Fruit fly (Drosophila melanogaster) whole organism, adult: Measurements from ENCODE around the gene CG42810.
"Not testable (repeated sequence)": the region's sequence is repeated elsewhere in the genome, so short reads cannot be mapped to it uniquely, and the experiment has no call there.

Experiments
- CG11617 ChIP-seq: fragments of 200-800 bp; sonication (Bioruptor generic); optimal IDR thresholded peaks from 2 replicates; lab custom pipeline; 2017; ENCODE audit warnings: mild to moderate bottlenecking, missing biosample characterization, missing genetic modification reagents, missing genetic modification characterization
- CG12768 ChIP-seq: fragments of 200-800 bp; sonication (Bioruptor generic); optimal IDR thresholded peaks from 2 replicates; lab custom pipeline; 2017; ENCODE audit warnings: missing biosample characterization, missing genetic modification characterization, mild to moderate bottlenecking, moderate library complexity, missing genetic modification reagents
- CG14711 ChIP-seq: fragments of 200-800 bp; sonication (Bioruptor generic); optimal IDR thresholded peaks from 2 replicates; lab custom pipeline; 2018; ENCODE audit warnings: missing biosample characterization, mild to moderate bottlenecking, missing genetic modification characterization, moderate library complexity
- CG1620 ChIP-seq: fragments of 200-800 bp; sonication (Bioruptor generic); optimal IDR thresholded peaks from 2 replicates; lab custom pipeline; 2016; ENCODE audit warnings: missing biosample characterization, missing genetic modification characterization
- CG33017 ChIP-seq: fragments of 200-800 bp; sonication (Bioruptor generic); optimal IDR thresholded peaks from 2 replicates; lab custom pipeline; 2018; ENCODE audit warnings: missing biosample characterization, mild to moderate bottlenecking, missing genetic modification characterization, moderate library complexity
- CG5204 ChIP-seq: fragments of 200-800 bp; sonication (Bioruptor generic); optimal IDR thresholded peaks from 2 replicates; lab custom pipeline; 2016; ENCODE audit warnings: missing biosample characterization, missing genetic modification characterization
- CG7045 ChIP-seq: fragments of 200-800 bp; sonication (Bioruptor generic); optimal IDR thresholded peaks from 2 replicates; lab custom pipeline; 2017; ENCODE audit warnings: missing biosample characterization, mild to moderate bottlenecking, missing genetic modification characterization
- CG7101 ChIP-seq: fragments of 200-800 bp; sonication (Bioruptor generic); optimal IDR thresholded peaks from 2 replicates; lab custom pipeline; 2018; ENCODE audit warnings: missing biosample characterization, mild to moderate bottlenecking, missing genetic modification characterization, moderate library complexity
- Clk ChIP-seq: fragments of 200-800 bp; sonication (Bioruptor generic); optimal IDR thresholded peaks from 2 replicates; lab custom pipeline; 2017; ENCODE audit warnings: missing biosample characterization, missing genetic modification characterization
- Crg-1 ChIP-seq: fragments of 200-800 bp; sonication (Bioruptor generic); optimal IDR thresholded peaks from 2 replicates; lab custom pipeline; 2016; ENCODE audit warnings: missing biosample characterization, missing genetic modification characterization
- Hr96 ChIP-seq: fragments of 200-800 bp; sonication (Bioruptor generic); optimal IDR thresholded peaks from 2 replicates; lab custom pipeline; 2016; ENCODE audit warnings: missing biosample characterization, missing genetic modification characterization
- Mnt ChIP-seq: fragments of 200-800 bp; sonication (Bioruptor generic); optimal IDR thresholded peaks from 2 replicates; lab custom pipeline; 2016; ENCODE audit warnings: missing biosample characterization, mild to moderate bottlenecking, missing genetic modification characterization
- bab1 ChIP-seq: fragments of 200-800 bp; sonication (Bioruptor generic); optimal IDR thresholded peaks from 3 replicates; lab custom pipeline; 2019; ENCODE audit warnings: missing biosample characterization, mild to moderate bottlenecking, missing genetic modification characterization, moderate library complexity
- cic ChIP-seq: fragments of 200-800 bp; sonication (Bioruptor generic); optimal IDR thresholded peaks from 2 replicates; lab custom pipeline; 2017; ENCODE audit warnings: missing biosample characterization, mild to moderate bottlenecking, missing genetic modification characterization, moderate library complexity
- cnc ChIP-seq, 2 experiments: fragments of >200 bp; optimal IDR thresholded peaks; 2 replicates each; lab custom pipeline; 2017
- kay ChIP-seq: fragments of 200-800 bp; sonication (Bioruptor generic); peaks from one replicate; lab custom pipeline; 2016; ENCODE audit warnings: missing biosample characterization, missing genetic modification characterization, borderline replicate concordance
- ovo ChIP-seq: fragments of 200-800 bp; sonication (Bioruptor generic); optimal IDR thresholded peaks from 2 replicates; lab custom pipeline; 2016; ENCODE audit warnings: missing biosample characterization, missing genetic modification characterization
- pad ChIP-seq: fragments of 200-800 bp; sonication (Bioruptor generic); optimal IDR thresholded peaks from 3 replicates; lab custom pipeline; 2017; ENCODE audit warnings: missing biosample characterization, missing genetic modification characterization, mild to moderate bottlenecking, moderate library complexity, missing genetic modification reagents
- tj ChIP-seq: fragments of 200-800 bp; sonication (Bioruptor generic); optimal IDR thresholded peaks from 3 replicates; lab custom pipeline; 2017; ENCODE audit warnings: missing biosample characterization, mild to moderate bottlenecking, missing genetic modification characterization, moderate library complexity
- toe ChIP-seq: fragments of 200-800 bp; sonication (Bioruptor generic); optimal IDR thresholded peaks from 2 replicates; lab custom pipeline; 2016; ENCODE audit warnings: missing biosample characterization, missing genetic modification characterization

The CG42810 gene

DNA sequence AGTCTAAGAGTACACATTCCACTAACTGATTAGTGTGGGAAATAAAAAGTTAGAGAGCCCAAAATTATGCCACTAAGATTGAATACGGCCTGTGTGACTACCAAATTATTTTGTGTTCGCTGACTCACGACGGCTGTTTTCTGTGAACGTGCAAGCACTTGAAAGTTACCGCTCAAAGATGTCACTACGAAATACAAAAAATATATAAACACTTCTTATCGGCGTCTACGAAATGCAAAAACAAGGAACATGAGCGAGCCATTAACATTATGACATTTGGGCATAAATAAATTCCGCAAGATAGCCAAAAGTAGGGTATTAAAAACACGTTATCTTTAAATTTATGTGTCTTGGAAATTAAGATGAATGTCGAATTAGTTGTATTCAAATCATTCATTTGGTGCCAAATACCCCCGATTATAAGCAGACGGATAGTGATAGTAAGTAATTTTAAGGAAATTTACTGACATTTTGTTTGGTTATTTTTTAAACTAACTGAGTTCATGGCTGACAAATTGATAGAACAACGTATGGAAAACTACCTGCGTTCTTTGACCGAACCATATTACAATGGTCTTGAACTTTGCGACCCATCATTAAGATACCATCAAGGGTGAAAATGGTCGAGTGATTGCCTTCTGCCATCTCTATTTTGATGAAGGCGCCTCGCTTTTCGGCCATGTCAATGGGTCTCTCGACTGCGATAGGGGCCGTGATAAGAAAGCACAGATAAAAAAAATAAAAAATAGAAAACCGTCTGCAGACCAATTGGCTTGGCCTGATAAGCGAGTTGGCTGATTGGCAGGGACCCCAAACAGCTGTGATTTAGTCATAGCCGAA, 24.5 kb upstream of the CG42810 start, which contains the start of gene Tehao:
Gene Tehao, plus strand, starts transcription at position 828 of the 840 bp plus-strand sequence.
- TF ChIP-seq Mnt (GFP tag; lab: Kevin White, UChicago) (no peak), kay (GFP tag; lab: Kevin White, UChicago) (peak; percentile 80)

DNA sequence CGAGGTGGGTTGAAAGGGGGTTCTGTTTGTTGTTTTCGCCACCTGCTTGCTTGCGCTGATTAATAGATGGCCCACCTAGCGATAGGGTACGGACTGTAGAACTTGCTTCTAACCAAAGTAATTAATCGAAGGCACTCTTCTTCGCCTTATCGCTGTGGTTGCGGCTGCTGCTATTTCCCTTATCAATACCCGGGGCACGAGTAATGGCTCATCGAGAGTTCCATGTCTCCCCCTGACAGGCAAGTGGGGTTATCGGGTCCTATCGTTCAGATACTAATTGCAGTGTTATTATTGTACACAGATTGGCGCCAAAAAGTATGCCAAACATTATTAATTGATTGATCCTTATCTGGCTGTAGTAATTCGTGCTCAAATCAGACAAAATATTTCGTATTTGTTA, 22.7 kb upstream of the CG42810 start:
- no peak for TF ChIP-seq pad
- no peak for TF ChIP-seq bab1 (GFP tag; lab: Kevin White, UChicago)
- no peak for TF ChIP-seq cnc (optimal IDR thresholded peaks at IDR 0.05; lab: Kevin White, UChicago)
- TF ChIP-seq CG33017, result no peak
- no peak for TF ChIP-seq tj
- TF ChIP-seq CG12768, result no peak
- TF ChIP-seq CG11617 (GFP tag; lab: Kevin White, UChicago), result no peak
- peak; percentile 83 for TF ChIP-seq kay (GFP tag; lab: Kevin White, UChicago)
- no peak for TF ChIP-seq Hr96
- TF ChIP-seq Mnt (GFP tag; lab: Kevin White, UChicago), result peak; percentile 30
- peak; percentile 25 for TF ChIP-seq cic
- TF ChIP-seq Crg-1, result no peak
- TF ChIP-seq CG7045, result no peak
- TF ChIP-seq toe, result no peak

DNA sequence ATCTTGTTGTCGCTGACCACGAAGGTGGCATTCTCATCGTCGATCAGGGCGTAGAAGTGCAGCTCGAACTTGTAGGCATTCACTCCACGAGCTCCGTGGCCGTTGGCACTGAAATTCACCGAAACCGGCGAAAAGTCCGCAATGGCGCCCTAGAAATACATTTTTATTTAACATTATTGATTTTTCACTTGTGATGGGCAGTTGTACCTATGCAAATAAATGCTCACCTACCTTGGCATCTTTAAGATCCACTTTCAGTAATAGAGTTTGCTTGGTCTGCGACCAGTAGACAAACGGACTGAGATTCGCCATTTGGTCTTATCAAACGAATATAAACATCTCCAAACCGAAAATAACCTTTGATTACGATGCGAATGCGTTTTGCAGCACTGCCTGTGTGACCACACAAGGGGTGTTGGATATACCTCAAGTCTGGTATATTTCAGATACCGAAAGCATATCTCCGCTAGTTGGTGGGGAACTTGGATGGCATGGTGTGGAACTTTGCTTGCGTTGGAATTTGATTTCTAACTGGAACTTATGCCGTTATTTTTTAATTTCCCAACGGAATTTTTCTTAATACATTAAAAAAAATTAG, 14.1 kb upstream of the CG42810 start, which contains the start of gene Hacd2:
Gene Hacd2, minus strand, starts transcription at position 403 of the 598 bp plus-strand sequence.
- TF ChIP-seq ovo (GFP tag; lab: Kevin White, UChicago), result peak; percentile 59
- TF ChIP-seq CG1620, result peak; percentile 44
- peak; percentile 41 for TF ChIP-seq pad
- TF ChIP-seq CG11617 (GFP tag; lab: Kevin White, UChicago), result no peak
- TF ChIP-seq CG5204 (GFP tag; lab: Kevin White, UChicago), result no peak
- TF ChIP-seq toe, result no peak
- TF ChIP-seq CG7101 (tag; lab: Kevin White, UChicago), result peak; percentile 17
- peak; percentile 42 for TF ChIP-seq CG12768
- no peak for TF ChIP-seq kay (GFP tag; lab: Kevin White, UChicago)
- TF ChIP-seq CG7045, result peak; percentile 16
- TF ChIP-seq Crg-1, result no peak
- TF ChIP-seq Mnt (GFP tag; lab: Kevin White, UChicago), result no peak
- TF ChIP-seq bab1 (GFP tag; lab: Kevin White, UChicago), result peak; percentile 29
- TF ChIP-seq cnc (optimal IDR thresholded peaks at IDR 0.05; lab: Kevin White, UChicago), result no peak
- TF ChIP-seq cic, result no peak
- peak; percentile 14 for TF ChIP-seq Hr96
- TF ChIP-seq CG14711 (tag; lab: Kevin White, UChicago), result peak; percentile 32
- no peak for TF ChIP-seq CG33017
- TF ChIP-seq Clk (GFP tag; lab: Kevin White, UChicago), result peak; percentile 2
- no peak for TF ChIP-seq tj

DNA sequence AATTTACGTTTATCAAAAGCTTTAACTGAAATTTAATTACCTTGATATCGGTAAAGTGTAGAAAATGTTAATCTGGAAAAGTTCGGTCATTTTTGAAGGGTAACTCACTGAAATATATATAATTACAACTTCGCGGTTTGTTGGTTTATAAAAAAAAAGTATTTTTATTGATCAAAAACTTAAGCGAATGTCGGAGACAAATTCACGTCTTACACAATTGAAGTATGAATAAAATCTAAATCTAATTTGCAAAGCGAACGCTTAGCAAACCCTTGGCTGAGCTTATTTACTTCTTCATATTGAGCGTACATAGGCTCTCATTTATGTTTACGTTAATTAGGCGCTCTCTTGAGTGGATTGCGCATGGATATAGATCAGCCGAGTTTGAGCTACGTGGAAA, 10.1 kb upstream of the CG42810 start, which contains the start of gene Hsp60D:
Gene Hsp60D, minus strand, starts transcription at position 101 of the 400 bp plus-strand sequence.
- not testable (repeated sequence) for TF ChIP-seq kay (GFP tag; lab: Kevin White, UChicago); cnc (optimal IDR thresholded peaks at IDR 0.05; lab: Kevin White, UChicago); toe

DNA sequence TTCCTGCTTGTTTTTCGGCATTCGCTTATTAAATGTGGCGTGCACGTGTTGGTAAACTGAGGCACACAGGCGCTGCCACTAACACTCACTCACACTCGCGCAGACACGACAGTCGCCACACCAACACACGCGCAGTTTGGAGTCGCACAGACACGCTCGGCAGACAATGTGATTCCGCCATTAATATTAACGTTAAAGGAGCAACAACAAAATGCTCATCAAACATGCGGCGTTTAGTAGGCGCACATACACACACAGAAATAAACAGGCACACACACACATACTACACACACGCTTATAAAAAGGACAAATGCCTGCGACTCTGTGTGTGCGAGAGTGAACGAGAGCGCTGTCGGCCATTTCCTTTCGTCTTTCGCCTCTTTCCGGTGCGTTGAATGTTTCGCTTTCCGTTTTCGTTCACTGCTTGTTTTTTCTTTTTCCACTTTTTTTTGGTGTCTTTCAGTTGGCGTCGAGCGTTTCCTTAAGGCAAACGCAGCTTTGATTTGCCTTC, 2.4 kb upstream of the CG42810 start, which contains the start of gene CG42809:
Gene CG42809, plus strand, starts transcription at position 461 of the 511 bp plus-strand sequence.
- TF ChIP-seq CG11617 (GFP tag; lab: Kevin White, UChicago), result no peak
- no peak for TF ChIP-seq pad
- TF ChIP-seq cic, result no peak
- no peak for TF ChIP-seq ovo (GFP tag; lab: Kevin White, UChicago)
- TF ChIP-seq CG7045, result no peak
- TF ChIP-seq Clk (GFP tag; lab: Kevin White, UChicago), result no peak
- TF ChIP-seq tj, result no peak
- no peak for TF ChIP-seq Crg-1
- no peak for TF ChIP-seq CG14711 (tag; lab: Kevin White, UChicago)
- TF ChIP-seq bab1 (GFP tag; lab: Kevin White, UChicago), result no peak
- no peak for TF ChIP-seq Mnt (GFP tag; lab: Kevin White, UChicago)
- TF ChIP-seq CG33017, result no peak
- TF ChIP-seq CG12768, result no peak
- TF ChIP-seq cnc (optimal IDR thresholded peaks at IDR 0.05; lab: Kevin White, UChicago), result no peak

DNA sequence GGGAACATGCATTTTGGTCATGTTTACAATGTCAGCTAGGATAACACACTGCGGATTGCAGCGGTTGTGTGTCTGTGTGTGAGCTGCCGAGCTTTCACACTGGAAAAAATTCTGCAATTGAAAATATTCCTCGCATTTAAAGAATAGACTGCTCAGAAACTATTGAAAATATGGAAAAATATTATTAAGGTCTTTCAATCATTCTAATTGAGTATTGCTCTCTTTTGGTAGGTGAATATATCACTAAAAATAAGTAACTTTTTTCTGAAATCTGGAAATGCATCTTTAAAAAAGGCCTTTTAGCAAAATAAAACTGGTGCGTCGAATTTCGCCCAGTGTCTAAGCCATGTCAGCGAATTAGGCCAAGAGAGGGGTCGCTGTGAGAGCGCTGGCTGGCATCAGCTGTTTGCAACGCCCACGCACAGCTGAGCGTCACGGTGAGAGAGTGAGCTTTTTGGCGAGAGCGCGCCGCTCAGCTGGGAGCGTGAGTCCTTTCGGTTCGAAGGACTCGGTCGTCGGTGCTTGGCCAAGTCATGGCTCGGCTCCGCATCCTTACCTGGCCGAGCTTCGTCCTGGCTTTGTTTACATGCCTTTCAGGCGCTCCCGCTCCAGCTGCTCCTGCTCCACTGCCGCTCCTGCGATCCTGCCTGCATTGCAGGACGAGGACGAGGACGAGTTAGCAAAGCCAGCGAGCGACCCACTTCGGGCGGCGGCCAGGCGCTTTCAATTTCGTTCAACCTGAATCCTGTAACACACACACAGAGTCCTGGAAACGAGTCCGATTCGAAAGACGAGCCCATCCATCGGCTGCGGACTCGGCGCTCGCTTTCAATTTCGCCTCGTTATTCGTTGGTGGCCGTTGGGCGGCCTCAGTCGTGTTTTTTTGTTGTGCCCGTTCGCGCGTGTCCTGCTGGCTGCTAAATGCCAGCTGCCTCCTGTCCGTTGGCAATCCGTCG, 1.7 kb downstream of the CG42810 start, which contains the start of gene CG46308:
Gene CG46308, plus strand, starts transcription at position 864 of the 956 bp plus-strand sequence.
- TF ChIP-seq CG5204 (GFP tag; lab: Kevin White, UChicago) (peak; percentile 81), cic (peak; percentile 10), Crg-1 (peak; percentile 12), CG7101 (tag; lab: Kevin White, UChicago) (peak; percentile 58), bab1 (GFP tag; lab: Kevin White, UChicago) (no peak), tj (peak; percentile 38), toe (peak; percentile 78), CG7045 (peak; percentile 84), CG12768 (peak; percentile 80), ovo (GFP tag; lab: Kevin White, UChicago) (no peak), cnc (optimal IDR thresholded peaks at IDR 0.05; lab: Kevin White, UChicago) (no peak), Clk (GFP tag; lab: Kevin White, UChicago) (peak; percentile 61), Hr96 (peak; percentile 71), Mnt (GFP tag; lab: Kevin White, UChicago) (peak; percentile 16), CG33017 (peak; percentile 80), kay (GFP tag; lab: Kevin White, UChicago) (no peak), pad (peak; percentile 19), CG14711 (tag; lab: Kevin White, UChicago) (peak; percentile 56), CG11617 (GFP tag; lab: Kevin White, UChicago) (peak; percentile 56)
